Worm (Caenorhabditis elegans) whole organism, midembryonic: ENCODE measurements around the gene srx-117.

Experiments
- T22C8.4 ChIP-seq: fragments of 200-800 bp; sonication (Bioruptor generic); IDR thresholded peaks from 2 replicates; pipeline ENCODE4 v1.3.6; 2022; ENCODE audit warnings: missing genetic modification characterization, missing compliant biosample characterization
- cog-1 ChIP-seq: sonication (generic microtip); optimal IDR thresholded peaks from 2 replicates; lab custom pipeline; 2016; ENCODE audit warnings: missing genetic modification characterization, missing compliant biosample characterization
- flt-1 ChIP-seq: fragments of 200-800 bp; sonication (Bioruptor generic); IDR thresholded peaks from 2 replicates; pipeline ENCODE4 v1.3.6; 2022; ENCODE audit warnings: missing genetic modification characterization, missing compliant biosample characterization
- klf-2 ChIP-seq: fragments of 200-800 bp; sonication (Bioruptor generic); conservative IDR thresholded peaks from 2 replicates; pipeline ENCODE4 v1.3.6; 2022; ENCODE audit warnings: missing genetic modification reagents, missing genetic modification characterization, missing compliant biosample characterization
- med-1 ChIP-seq: sonication (generic microtip); optimal IDR thresholded peaks from 2 replicates; lab custom pipeline; 2017; ENCODE audit warnings: missing genetic modification characterization, mild to moderate bottlenecking, missing compliant biosample characterization, antibody characterized with exemption, missing genetic modification reagents; ENCODE audit not compliant: insufficient read depth
- ref-1 ChIP-seq: fragments of 200-800 bp; sonication (Bioruptor generic); conservative IDR thresholded peaks from 2 replicates; pipeline ENCODE4 v1.3.6; 2022; ENCODE audit warnings: missing genetic modification reagents, missing genetic modification characterization, missing compliant biosample characterization
- tab-1 ChIP-seq: fragments of 200-800 bp; sonication (Bioruptor generic); IDR thresholded peaks from 2 replicates; pipeline ENCODE4 v1.3.6; 2022; ENCODE audit warnings: missing genetic modification characterization, missing compliant biosample characterization
- ztf-23 ChIP-seq: fragments of 200-800 bp; sonication (Bioruptor generic); IDR thresholded peaks from 2 replicates; pipeline ENCODE4 v1.3.6; 2022; ENCODE audit warnings: missing genetic modification reagents, missing genetic modification characterization, missing compliant biosample characterization
- ztf-29 ChIP-seq: fragments of 200-800 bp; sonication (Bioruptor generic); IDR thresholded peaks from 2 replicates; pipeline ENCODE4 v1.3.6; 2022; ENCODE audit warnings: missing genetic modification reagents, missing genetic modification characterization, missing compliant biosample characterization

srx-117 gene

DNA sequence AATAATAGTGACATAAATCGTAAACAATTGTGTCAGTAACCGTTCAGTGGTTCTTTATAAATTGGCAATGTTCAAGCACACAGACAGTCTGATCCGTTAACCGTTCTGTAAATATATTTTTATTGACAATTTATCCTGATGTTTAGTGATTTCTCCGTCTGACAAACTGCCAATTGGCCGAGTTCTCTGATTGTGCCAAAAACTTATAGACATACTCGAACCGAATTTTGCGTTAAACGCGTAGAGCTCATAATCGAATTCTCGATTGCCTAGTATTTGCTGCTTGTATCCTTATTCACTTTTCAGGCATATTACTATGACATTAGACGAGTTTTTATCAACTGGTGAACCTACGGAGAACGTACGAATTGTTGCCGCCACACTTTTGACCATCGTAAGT is at the start of gene srx-117:
Gene srx-117 (plus strand): TSS at position 301 of the 400 bp plus-strand sequence.
- TF ChIP-seq ztf-23 (GFP tag; lab: Robert Waterston, UW) (no peak), klf-2 (GFP tag; lab: Robert Waterston, UW) (no peak), med-1 (GFP tag; lab: Kevin White, UChicago) (no peak), ref-1 (GFP tag; lab: Robert Waterston, UW) (no peak), flt-1 (no peak), tab-1 (no peak), cog-1 (tag; lab: Kevin White, UChicago) (no peak), T22C8.4 (GFP tag; lab: Robert Waterston, UW) (no peak), ztf-29 (no peak)

DNA sequence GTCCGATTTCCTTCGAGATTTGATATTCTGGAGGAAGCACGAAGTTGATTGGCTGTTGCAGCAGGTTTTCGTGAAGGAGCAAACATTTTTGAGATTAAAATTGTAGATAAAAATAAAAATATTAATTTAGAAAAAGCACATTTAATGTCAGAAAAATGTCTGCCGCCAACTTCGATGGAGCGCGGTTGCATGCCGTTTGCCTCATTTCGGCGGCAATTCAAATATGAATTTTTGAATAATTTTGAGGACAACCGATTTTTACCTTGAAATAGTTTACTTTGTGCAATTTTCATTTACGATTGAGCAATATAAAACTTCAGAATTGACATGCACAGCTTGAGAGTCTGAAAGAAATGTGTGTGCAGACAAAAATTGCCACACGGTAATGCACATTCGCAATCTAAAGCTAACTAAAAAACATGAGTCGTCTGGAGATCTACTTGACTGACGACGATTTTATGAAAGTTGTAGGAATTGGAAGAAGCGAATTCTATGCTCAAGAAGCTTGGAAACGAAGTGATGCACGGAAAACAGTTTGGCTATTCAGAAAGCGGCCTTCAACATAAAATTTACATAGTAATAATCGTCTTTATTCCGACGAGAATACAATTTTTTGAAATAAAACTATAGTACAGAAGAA is 47.8 kb upstream of the srx-117 start, which contains the start of gene zhit-1:
Gene zhit-1 (minus strand): TSS at position 161 of the 640 bp plus-strand sequence.
- TF ChIP-seq cog-1 (tag; lab: Kevin White, UChicago) (no peak), T22C8.4 (GFP tag; lab: Robert Waterston, UW) (no peak), med-1 (GFP tag; lab: Kevin White, UChicago) (no peak), ztf-29 (no peak), ztf-23 (GFP tag; lab: Robert Waterston, UW) (no peak), ref-1 (GFP tag; lab: Robert Waterston, UW) (no peak), klf-2 (GFP tag; lab: Robert Waterston, UW) (no peak), flt-1 (no peak), tab-1 (no peak)

- no peak for TF ChIP-seq klf-2 (GFP tag; lab: Robert Waterston, UW)
- no peak for TF ChIP-seq tab-1
- no peak for TF ChIP-seq flt-1
- TF ChIP-seq ref-1 (GFP tag; lab: Robert Waterston, UW): no peak
- no peak for TF ChIP-seq cog-1 (tag; lab: Kevin White, UChicago)
- no peak for TF ChIP-seq med-1 (GFP tag; lab: Kevin White, UChicago)
- TF ChIP-seq ztf-23 (GFP tag; lab: Robert Waterston, UW): no peak
- no peak for TF ChIP-seq ztf-29
- TF ChIP-seq T22C8.4 (GFP tag; lab: Robert Waterston, UW): no peak
Observed at ce11 chrV:5601263-5601662, 43.0 kb upstream of the srx-117 start, which contains the start of gene CD4.8. Gene CD4.8 (minus strand): TSS chrV:5601363.

ce11 chrV:5606255-5606654 is 38.0 kb upstream of the srx-117 start, which contains the start of gene CD4.1:
Gene CD4.1 (plus strand): TSS chrV:5606555.
- TF ChIP-seq flt-1: no peak
- TF ChIP-seq klf-2 (GFP tag; lab: Robert Waterston, UW): no peak
- TF ChIP-seq ztf-23 (GFP tag; lab: Robert Waterston, UW): no peak
- no peak for TF ChIP-seq ref-1 (GFP tag; lab: Robert Waterston, UW)

ce11 chrV:5610186-5610585 is 34.1 kb upstream of the srx-117 start:
- TF ChIP-seq ref-1 (GFP tag; lab: Robert Waterston, UW) (no peak), T22C8.4 (GFP tag; lab: Robert Waterston, UW) (no peak), ztf-29 (no peak), flt-1 (no peak), med-1 (GFP tag; lab: Kevin White, UChicago) (no peak), tab-1 (no peak), klf-2 (GFP tag; lab: Robert Waterston, UW) (no peak), ztf-23 (GFP tag; lab: Robert Waterston, UW) (no peak), cog-1 (tag; lab: Kevin White, UChicago) (no peak)

ce11 chrV:5613109-5613508 is 31.2 kb upstream of the srx-117 start, which contains the start of gene lrpc-1:
Gene lrpc-1 (minus strand): TSS chrV:5613209.
- 0 out of 2 replicates have a peak, but pooled peaks have one; percentile 13 for TF ChIP-seq ztf-23 (GFP tag; lab: Robert Waterston, UW)
- TF ChIP-seq flt-1: no peak

DNA sequence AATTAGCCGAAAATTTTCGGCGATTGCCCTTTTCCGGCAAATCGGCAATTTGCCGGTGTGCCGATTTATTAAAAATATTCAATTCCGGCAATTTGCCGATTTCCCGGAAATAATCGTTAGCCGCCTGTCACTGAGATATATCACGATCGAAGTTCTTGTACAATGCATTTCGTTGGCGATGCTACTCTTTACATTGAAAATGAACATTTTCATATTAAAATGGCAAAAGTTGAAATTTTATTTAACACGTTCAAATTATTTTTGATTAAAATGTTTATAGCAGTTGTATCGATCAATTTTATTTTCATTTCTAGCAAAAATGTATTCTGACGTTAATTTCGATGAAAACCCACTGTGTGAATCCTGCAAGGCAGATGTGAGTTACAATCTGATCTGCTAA is 29.5 kb upstream of the srx-117 start, which contains the start of gene M03E7.3:
Gene M03E7.3 (plus strand): TSS at position 301 of the 400 bp plus-strand sequence.
- TF ChIP-seq ztf-29: no peak
- no peak for TF ChIP-seq med-1 (GFP tag; lab: Kevin White, UChicago)
- TF ChIP-seq ztf-23 (GFP tag; lab: Robert Waterston, UW): no peak
- no peak for TF ChIP-seq T22C8.4 (GFP tag; lab: Robert Waterston, UW)
- TF ChIP-seq ref-1 (GFP tag; lab: Robert Waterston, UW): no peak
- TF ChIP-seq klf-2 (GFP tag; lab: Robert Waterston, UW): no peak
- no peak for TF ChIP-seq tab-1
- TF ChIP-seq flt-1: no peak

DNA sequence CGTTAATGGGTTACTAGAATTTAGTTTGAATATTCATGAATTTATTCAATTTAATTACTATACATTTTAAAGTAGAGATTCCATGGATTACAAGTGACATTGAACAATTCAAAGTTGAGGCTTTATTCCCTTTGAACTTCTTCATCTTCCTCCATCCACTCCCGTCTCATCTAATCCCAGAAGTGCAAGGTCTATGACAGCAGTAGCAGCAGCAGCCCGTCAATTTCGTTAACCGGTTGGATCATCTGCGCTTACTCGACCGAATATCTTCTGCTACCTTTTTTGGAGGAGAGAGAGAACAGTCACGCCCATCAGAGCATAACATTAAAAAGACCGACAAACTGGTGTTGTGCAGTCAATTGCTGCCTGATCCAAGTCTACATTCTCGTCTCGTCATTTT is 27.0 kb upstream of the srx-117 start, which contains the start of gene M03E7.2:
Gene M03E7.2 (plus strand): TSS at position 301 of the 400 bp plus-strand sequence.
- TF ChIP-seq T22C8.4 (GFP tag; lab: Robert Waterston, UW) (no peak), ztf-29 (no peak), ztf-23 (GFP tag; lab: Robert Waterston, UW) (no peak), flt-1 (no peak), cog-1 (tag; lab: Kevin White, UChicago) (no peak), med-1 (GFP tag; lab: Kevin White, UChicago) (no peak), tab-1 (no peak), ref-1 (GFP tag; lab: Robert Waterston, UW) (no peak), klf-2 (GFP tag; lab: Robert Waterston, UW) (no peak)

ce11 chrV:5619372-5619771 is 24.9 kb upstream of the srx-117 start:
- no peak for TF ChIP-seq T22C8.4 (GFP tag; lab: Robert Waterston, UW)
- TF ChIP-seq med-1 (GFP tag; lab: Kevin White, UChicago): no peak
- TF ChIP-seq ztf-23 (GFP tag; lab: Robert Waterston, UW): no peak
- TF ChIP-seq ztf-29: no peak
- no peak for TF ChIP-seq klf-2 (GFP tag; lab: Robert Waterston, UW)
- TF ChIP-seq ref-1 (GFP tag; lab: Robert Waterston, UW): no peak
- no peak for TF ChIP-seq flt-1
- TF ChIP-seq cog-1 (tag; lab: Kevin White, UChicago): no peak
- TF ChIP-seq tab-1: no peak
